Fruit fly (Drosophila melanogaster) whole organism, embryonic: ENCODE results near the gene CG11891.

ENCODE experiments used
- CG1024 ChIP-seq: fragments of 200-800 bp; sonication (Bioruptor generic); IDR thresholded peaks from 2 replicates; pipeline ENCODE4 v1.3.6; 2022; ENCODE audit warnings: missing biosample characterization, missing genetic modification characterization
- CG10431 ChIP-seq: fragments of 200-800 bp; sonication (Bioruptor generic); optimal IDR thresholded peaks from 3 replicates; lab custom pipeline; 2018; ENCODE audit warnings: missing biosample characterization, mild to moderate bottlenecking, missing genetic modification characterization
- CG10654 ChIP-seq: fragments of 200-800 bp; sonication (Bioruptor generic); optimal IDR thresholded peaks from 2 replicates; lab custom pipeline; 2016; ENCODE audit warnings: missing biosample characterization, missing genetic modification characterization
- CG12769 ChIP-seq: fragments of 200-800 bp; sonication (Bioruptor generic); optimal IDR thresholded peaks from 2 replicates; lab custom pipeline; 2019; ENCODE audit warnings: missing biosample characterization, mild to moderate bottlenecking, missing genetic modification characterization, moderate library complexity
- CG14710 ChIP-seq: fragments of 200-800 bp; sonication (Bioruptor generic); optimal IDR thresholded peaks from 3 replicates; lab custom pipeline; 2019; ENCODE audit warnings: missing biosample characterization, mild to moderate bottlenecking, missing genetic modification characterization, moderate library complexity
- CG14860 ChIP-seq: fragments of 200-800 bp; sonication (Bioruptor generic); IDR thresholded peaks from 3 replicates; pipeline ENCODE4 v1.3.6; 2022; ENCODE audit warnings: missing biosample characterization, missing genetic modification characterization; ENCODE audit not compliant: partially characterized antibody
- CG18764 ChIP-seq: fragments of 200-800 bp; sonication (Bioruptor generic); optimal IDR thresholded peaks from 3 replicates; lab custom pipeline; 2016; ENCODE audit warnings: missing biosample characterization, missing genetic modification characterization
- CG34224 ChIP-seq: fragments of 200-800 bp; sonication (Bioruptor generic); IDR thresholded peaks from 3 replicates; pipeline ENCODE4 v1.3.6; 2022; ENCODE audit warnings: missing biosample characterization, missing genetic modification characterization; ENCODE audit not compliant: partially characterized antibody
- CG3838 ChIP-seq: fragments of 200-800 bp; sonication (Bioruptor generic); optimal IDR thresholded peaks from 3 replicates; lab custom pipeline; 2016; ENCODE audit warnings: missing biosample characterization, missing genetic modification characterization
- CG4820 ChIP-seq: fragments of 200-800 bp; sonication (Bioruptor generic); optimal IDR thresholded peaks from 3 replicates; lab custom pipeline; 2016; ENCODE audit warnings: missing biosample characterization, missing genetic modification characterization
- CG6272 ChIP-seq: fragments of 200-800 bp; sonication (Bioruptor generic); IDR thresholded peaks from 2 replicates; pipeline ENCODE4 v1.3.6; 2022; ENCODE audit warnings: missing biosample characterization, missing genetic modification characterization
- CG6813 ChIP-seq: fragments of 200-800 bp; sonication (Bioruptor generic); optimal IDR thresholded peaks from 2 replicates; lab custom pipeline; 2017; ENCODE audit warnings: missing biosample characterization, missing genetic modification characterization, mild to moderate bottlenecking, moderate library complexity, missing genetic modification reagents
- CG7357 ChIP-seq: fragments of 200-800 bp; sonication (Bioruptor generic); IDR thresholded peaks from 3 replicates; pipeline ENCODE4 v1.3.6; 2022; ENCODE audit warnings: missing biosample characterization, missing genetic modification characterization
- CG7786 ChIP-seq: fragments of 200-800 bp; sonication (Bioruptor generic); optimal IDR thresholded peaks from 2 replicates; lab custom pipeline; 2016; ENCODE audit warnings: missing biosample characterization, missing genetic modification characterization
- CG7963 ChIP-seq: fragments of 200-800 bp; sonication (Bioruptor generic); IDR thresholded peaks from 3 replicates; pipeline ENCODE4 v1.3.6; 2022; ENCODE audit warnings: missing biosample characterization, missing genetic modification characterization; ENCODE audit not compliant: partially characterized antibody
- CG8290 ChIP-seq, 3 experiments: fragments of 200-800 bp; sonication (Bioruptor generic); optimal IDR thresholded peaks; 2 replicates each; lab custom pipeline; 2016 to 2019; ENCODE audit warnings: missing biosample characterization in 3 of 3, missing genetic modification characterization in 3 of 3, mild to moderate bottlenecking in 2 of 3, moderate library complexity in 1 of 3
- CG9727 ChIP-seq: fragments of 200-800 bp; sonication (Bioruptor generic); optimal IDR thresholded peaks from 3 replicates; lab custom pipeline; 2017; ENCODE audit warnings: missing biosample characterization, mild to moderate bottlenecking, missing genetic modification characterization
- Doc2 ChIP-seq: fragments of 200-800 bp; sonication (Bioruptor generic); IDR thresholded peaks from 2 replicates; pipeline ENCODE4 v1.3.6; 2022; ENCODE audit warnings: missing biosample characterization, missing genetic modification characterization
- Eip74EF ChIP-seq, 2 experiments: fragments of 200-800 bp in 1 of 2; fragments of >200 bp in 1 of 2; sonication (Bioruptor generic) in 1 of 2; optimal IDR thresholded peaks; 2 replicates each; lab custom pipeline; 2017 to 2019; ENCODE audit warnings: missing biosample characterization in 2 of 2, missing genetic modification characterization in 2 of 2, mild to moderate bottlenecking in 1 of 2, moderate library complexity in 1 of 2
- Ets65A ChIP-seq: fragments of 200-800 bp; sonication (Bioruptor generic); peaks from one replicate; lab custom pipeline; 2016; ENCODE audit warnings: missing biosample characterization, missing genetic modification characterization
- MBD-R2 ChIP-seq: fragments of 200-800 bp; sonication (Bioruptor generic); IDR thresholded peaks from 2 replicates; pipeline ENCODE4 v1.3.6; 2022; ENCODE audit warnings: missing biosample characterization, missing genetic modification characterization
- Max ChIP-seq: fragments of 200-800 bp; sonication (Bioruptor generic); optimal IDR thresholded peaks from 2 replicates; lab custom pipeline; 2016; ENCODE audit warnings: missing biosample characterization, mild to moderate bottlenecking, missing genetic modification characterization
- Opbp ChIP-seq: fragments of 200-800 bp; sonication (Bioruptor generic); IDR thresholded peaks from 3 replicates; pipeline ENCODE4 v1.3.6; 2022; ENCODE audit warnings: missing biosample characterization, missing genetic modification characterization; ENCODE audit not compliant: partially characterized antibody
- Rx ChIP-seq: fragments of 200-800 bp; sonication (Bioruptor generic); IDR thresholded peaks from 2 replicates; pipeline ENCODE4 v1.3.6; 2022; ENCODE audit warnings: missing biosample characterization, missing genetic modification characterization
- ab ChIP-seq: fragments of 200-800 bp; sonication (Bioruptor generic); optimal IDR thresholded peaks from 2 replicates; lab custom pipeline; 2016; ENCODE audit warnings: missing biosample characterization, missing genetic modification characterization
- ac ChIP-seq: fragments of 200-800 bp; sonication (Bioruptor generic); optimal IDR thresholded peaks from 3 replicates; lab custom pipeline; 2017; ENCODE audit warnings: missing biosample characterization, mild to moderate bottlenecking, missing genetic modification characterization
- amos ChIP-seq: fragments of 200-800 bp; sonication (Bioruptor generic); IDR thresholded peaks from 2 replicates; pipeline ENCODE4 v1.3.6; 2022; ENCODE audit warnings: missing biosample characterization, missing genetic modification characterization; ENCODE audit not compliant: partially characterized antibody
- az2 ChIP-seq: fragments of 200-800 bp; sonication (Bioruptor generic); optimal IDR thresholded peaks from 3 replicates; lab custom pipeline; 2016; ENCODE audit warnings: missing biosample characterization, missing genetic modification characterization
- br ChIP-seq: fragments of >200 bp; optimal IDR thresholded peaks from 2 replicates; lab custom pipeline; 2017
- chn ChIP-seq: fragments of 200-800 bp; sonication (Bioruptor generic); optimal IDR thresholded peaks from 2 replicates; lab custom pipeline; 2016; ENCODE audit warnings: missing biosample characterization, missing genetic modification characterization
- ci ChIP-seq: fragments of 200-800 bp; sonication (Bioruptor generic); IDR thresholded peaks from 3 replicates; pipeline ENCODE4 v1.3.6; 2022; ENCODE audit warnings: missing biosample characterization, missing genetic modification characterization
- dmrt11E ChIP-seq: fragments of 200-800 bp; sonication (Bioruptor generic); optimal IDR thresholded peaks from 3 replicates; lab custom pipeline; 2018; ENCODE audit warnings: missing biosample characterization, mild to moderate bottlenecking, missing genetic modification characterization, moderate library complexity
- dpn ChIP-seq, 2 experiments: fragments of 200-800 bp; sonication (Bioruptor generic); optimal IDR thresholded peaks; 3 replicates each; lab custom pipeline; 2016; ENCODE audit warnings: missing biosample characterization in 2 of 2, missing genetic modification characterization in 2 of 2
- ham ChIP-seq: fragments of 200-800 bp; sonication (Bioruptor generic); IDR thresholded peaks from 2 replicates; pipeline ENCODE4 v1.3.6; 2022; ENCODE audit warnings: missing biosample characterization, missing genetic modification characterization
- ind ChIP-seq: fragments of 200-800 bp; sonication (Bioruptor generic); optimal IDR thresholded peaks from 3 replicates; lab custom pipeline; 2016; ENCODE audit warnings: missing biosample characterization, missing genetic modification characterization
- knrl ChIP-seq: fragments of 200-800 bp; sonication (Bioruptor generic); IDR thresholded peaks from 3 replicates; pipeline ENCODE4 v1.3.6; 2022; ENCODE audit warnings: missing biosample characterization, missing genetic modification characterization; ENCODE audit not compliant: partially characterized antibody
- mirr ChIP-seq: fragments of 200-800 bp; sonication (Bioruptor generic); optimal IDR thresholded peaks from 3 replicates; lab custom pipeline; 2018; ENCODE audit warnings: missing biosample characterization, mild to moderate bottlenecking, missing genetic modification characterization
- pan ChIP-seq, 4 experiments: fragments of >200 bp in 3 of 4; fragments of 200-800 bp in 1 of 4; sonication (Bioruptor generic) in 1 of 4; optimal IDR thresholded peaks in 3 of 4; IDR thresholded peaks in 1 of 4; 2 replicates each; pipeline versions ENCODE4 v1.3.6 to Lab custom; 2017 to 2022; ENCODE audit warnings: missing biosample characterization in 2 of 4, missing genetic modification characterization in 2 of 4, mixed read lengths in 1 of 4
- rib ChIP-seq: fragments of 200-800 bp; sonication (Bioruptor generic); IDR thresholded peaks from 2 replicates; pipeline ENCODE4 v1.3.6; 2022; ENCODE audit warnings: missing biosample characterization, missing genetic modification characterization
- sisA ChIP-seq: fragments of 200-800 bp; sonication (Bioruptor generic); IDR thresholded peaks from 2 replicates; pipeline ENCODE4 v1.3.6; 2022; ENCODE audit warnings: missing biosample characterization, missing genetic modification characterization
- sna ChIP-seq: fragments of 200-800 bp; sonication (Bioruptor generic); IDR thresholded peaks from 2 replicates; pipeline ENCODE4 v1.3.6; 2022; ENCODE audit warnings: missing biosample characterization, missing genetic modification characterization; ENCODE audit not compliant: partially characterized antibody
- ssp ChIP-seq: fragments of 200-800 bp; sonication (Bioruptor generic); IDR thresholded peaks from 2 replicates; pipeline ENCODE4 v1.3.6; 2022; ENCODE audit warnings: missing biosample characterization, missing genetic modification characterization
- stwl ChIP-seq: fragments of 200-800 bp; sonication (Bioruptor generic); optimal IDR thresholded peaks from 3 replicates; lab custom pipeline; 2018; ENCODE audit warnings: missing biosample characterization, mild to moderate bottlenecking, missing genetic modification characterization, moderate library complexity
- trem ChIP-seq: fragments of 200-800 bp; optimal IDR thresholded peaks from 3 replicates; lab custom pipeline; 2019; ENCODE audit warnings: missing biosample characterization, mild to moderate bottlenecking, missing genetic modification characterization, moderate library complexity
- trh ChIP-seq: fragments of 200-800 bp; sonication (Bioruptor generic); optimal IDR thresholded peaks from 2 replicates; lab custom pipeline; 2016; ENCODE audit warnings: missing biosample characterization, missing genetic modification characterization
- vnd ChIP-seq: fragments of 200-800 bp; sonication (Bioruptor generic); IDR thresholded peaks from 3 replicates; pipeline ENCODE4 v1.3.6; 2022; ENCODE audit warnings: missing biosample characterization, missing genetic modification characterization; ENCODE audit not compliant: partially characterized antibody

The CG11891 gene

DNA sequence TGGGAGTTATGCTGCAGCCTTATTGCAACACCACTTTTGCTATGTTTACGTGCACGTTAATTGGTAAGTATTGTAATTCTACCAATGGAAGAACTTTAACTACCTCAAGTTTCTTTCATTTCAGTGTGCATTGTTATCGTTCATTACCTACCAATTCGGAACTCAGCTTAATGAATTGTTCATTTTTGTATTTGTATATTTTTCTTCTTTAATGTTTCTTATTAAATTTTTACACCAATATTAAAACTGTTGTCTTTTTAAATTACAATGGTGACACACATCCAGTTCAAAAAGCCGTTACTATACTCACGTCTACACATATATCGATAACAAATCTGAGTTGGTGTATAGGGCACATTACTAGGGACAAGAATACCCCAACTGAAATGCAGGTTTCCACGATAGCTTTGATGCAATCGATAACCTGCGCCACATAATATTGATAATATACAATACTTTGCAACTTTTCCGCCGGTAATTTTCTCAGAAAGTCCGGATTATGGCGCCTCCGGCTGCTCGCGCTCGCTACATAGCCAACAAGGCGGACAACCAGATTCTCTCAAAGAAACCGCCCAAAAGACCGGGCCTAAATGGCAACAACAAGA lies 48.7 kb upstream of the CG11891 start, which contains the start of gene Alg9 (continued):
- TF ChIP-seq vnd (GFP tag; lab: Robert Waterston, UW) (peak; percentile 88), CG6813 (GFP tag; lab: Kevin White, UChicago) (no peak), stwl (peak; percentile 93), ssp (GFP tag; lab: Robert Waterston, UW) (peak; percentile 98), CG10654 (GFP tag; lab: Kevin White, UChicago) (peak; percentile 3), CG6272 (no peak), Rx (GFP tag; lab: Robert Waterston, UW) (no peak), CG4820 (GFP tag; lab: Kevin White, UChicago) (no peak), ind (GFP tag; lab: Kevin White, UChicago) (no peak), CG7357 (GFP tag; lab: Robert Waterston, UW) (peak; percentile 84), MBD-R2 (GFP tag; lab: Robert Waterston, UW) (peak; percentile 72; the same call in 1 of the 2 replicates), Max (peak; percentile 24), CG1024 (GFP tag; lab: Robert Waterston, UW) (peak; percentile 62; the same call in 1 of the 2 replicates), dmrt11E (no peak), CG12769 (tag; lab: Kevin White, UChicago) (no peak), mirr (GFP tag; lab: Kevin White, UChicago) (no peak), CG3838 (GFP tag; lab: Kevin White, UChicago) (no peak), CG8290 (GFP tag; optimal IDR thresholded peaks at IDR 0.05; lab: Kevin White, UChicago) (no peak), CG8290 (tag; optimal IDR thresholded peaks at IDR 0.05; lab: Kevin White, UChicago) (no peak), CG34224 (GFP tag; lab: Robert Waterston, UW) (peak; percentile 94), CG7963 (GFP tag; lab: Robert Waterston, UW) (peak; percentile 91), Opbp (GFP tag; lab: Robert Waterston, UW) (peak; percentile 90; the same call in 2 of the 3 replicates), trem (peak; percentile 58), knrl (GFP tag; lab: Robert Waterston, UW) (peak; percentile 89), ci (no peak), dpn (GFP tag; optimal IDR thresholded peaks at IDR 0.05; lab: Kevin White, UChicago) (peak in 1 of 2 experiments; percentile 6)

DNA sequence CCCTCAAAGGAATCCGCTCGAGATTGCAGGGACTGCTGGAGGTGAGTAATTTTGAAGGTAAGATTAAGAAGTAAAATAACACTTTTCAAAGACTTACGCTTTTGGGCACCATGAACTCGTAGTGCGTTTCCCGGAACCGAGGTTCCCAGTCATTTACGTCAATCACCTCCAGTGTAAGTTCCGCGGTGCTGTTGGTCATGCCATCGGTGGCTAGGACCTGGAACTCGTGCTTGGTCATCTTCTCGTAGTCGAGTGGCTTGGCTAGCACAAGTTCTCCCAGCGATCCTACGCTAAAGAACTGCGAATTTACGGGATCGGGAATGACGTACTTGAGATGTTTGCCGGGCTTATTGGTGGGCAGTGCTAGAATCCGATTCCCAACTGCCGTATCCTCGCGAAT lies 44.5 kb upstream of the CG11891 start:
- no peak for TF ChIP-seq az2 (GFP tag; lab: Kevin White, UChicago)
- TF ChIP-seq br (lab: Kevin White, UChicago): no peak
- TF ChIP-seq Ets65A: peak; percentile 91
- TF ChIP-seq chn: no peak
- TF ChIP-seq pan (optimal IDR thresholded peaks at IDR 0.05; lab: Kevin White, UChicago): no peak
- no peak for TF ChIP-seq pan (GFP tag; optimal IDR thresholded peaks at IDR 0.05 in 1 of 2, IDR thresholded peaks at IDR 0.05 in 1 of 2)
- no peak for TF ChIP-seq ham

DNA sequence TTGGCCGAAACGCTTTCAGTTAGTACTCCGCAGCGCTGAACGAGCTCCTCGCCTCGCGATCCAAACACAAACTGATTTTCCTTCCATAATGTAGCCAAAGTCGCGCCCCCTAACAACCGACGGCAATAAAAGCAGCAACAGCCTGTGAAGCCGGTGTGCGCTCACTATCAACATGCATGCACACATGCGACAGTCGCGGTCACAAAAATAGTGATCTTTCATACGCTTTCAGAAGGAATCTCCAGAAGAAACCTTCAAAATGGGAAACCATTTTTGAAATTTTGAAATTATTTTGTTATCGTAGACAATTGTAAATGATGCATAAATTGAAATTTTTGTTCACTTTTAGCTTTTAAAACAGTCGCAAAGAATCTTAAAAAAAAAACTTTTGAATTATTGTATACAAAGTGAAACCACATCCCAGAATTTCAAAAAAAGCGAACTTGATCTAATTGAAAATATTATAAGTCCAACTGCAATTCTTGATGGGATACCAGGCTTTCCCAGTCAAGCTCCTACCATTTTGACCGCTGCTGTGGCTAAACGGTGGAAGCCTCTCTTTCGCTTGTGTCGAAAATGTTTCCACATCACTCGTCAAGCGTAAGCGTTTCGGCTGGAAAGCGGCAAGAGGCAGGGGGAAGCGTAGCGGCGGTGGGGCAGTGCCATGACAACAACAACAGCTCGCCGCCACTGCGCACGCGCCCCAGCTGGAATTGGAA lies 37.6 kb upstream of the CG11891 start, which contains the start of gene Cad96Cb:
Gene Cad96Cb (minus strand): TSS at position 51 of the 719 bp plus-strand sequence.
- TF ChIP-seq CG7786 (GFP tag; lab: Kevin White, UChicago) (peak; percentile 56), sna (no peak), CG14860 (GFP tag; lab: Robert Waterston, UW) (no peak), CG18764 (GFP tag; lab: Kevin White, UChicago) (peak; percentile 76), trh (GFP tag; lab: Kevin White, UChicago) (peak; percentile 6), amos (GFP tag; lab: Robert Waterston, UW) (no peak), Doc2 (GFP tag; lab: Robert Waterston, UW) (no peak), CG9727 (peak; percentile 92), Eip74EF (GFP tag; optimal IDR thresholded peaks at IDR 0.05; lab: Kevin White, UChicago) (peak in 1 of 2 experiments; percentile 92), ac (GFP tag; lab: Kevin White, UChicago) (peak; percentile 43), pan (optimal IDR thresholded peaks at IDR 0.05; lab: Kevin White, UChicago) (no peak), pan (GFP tag; optimal IDR thresholded peaks at IDR 0.05 in 1 of 2, IDR thresholded peaks at IDR 0.05 in 1 of 2) (peak in 1 of 2 experiments; percentile 66), rib (GFP tag; lab: Robert Waterston, UW) (no peak), ab (GFP tag; lab: Kevin White, UChicago) (peak; percentile 66), CG14710 (peak; percentile 93), sisA (GFP tag; lab: Robert Waterston, UW) (peak; percentile 65), CG10431 (peak; percentile 76)
